Fruit fly (Drosophila melanogaster): Measurements from ENCODE around the gene Nrx-1.

Gene Nrx-1

DNA sequence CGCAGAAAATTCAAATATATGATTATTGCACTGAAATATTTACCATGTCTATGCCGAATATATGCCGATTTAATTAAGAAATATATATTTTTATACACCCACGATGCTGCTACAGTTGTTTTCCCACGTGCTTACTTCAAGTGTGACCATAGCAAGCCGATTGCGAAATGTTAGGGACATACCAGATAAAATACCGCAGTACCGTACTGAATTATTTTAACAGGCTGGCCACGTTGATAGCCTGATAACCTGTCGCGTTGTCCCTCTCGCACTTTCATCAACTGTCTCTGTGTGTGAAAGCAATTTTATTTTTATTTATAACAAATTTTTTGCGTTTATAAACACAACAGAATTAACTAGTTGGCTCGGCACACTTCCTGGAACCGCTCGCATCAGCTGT is 47.4 kb upstream of the Nrx-1 start, which contains the start of the genes Nop56 and mats (continued):
- TF ChIP-seq lbe (GFP tag; optimal IDR thresholded peaks at IDR 0.05), result peak; percentile 8
- no peak for TF ChIP-seq CG6254 (GFP tag; optimal IDR thresholded peaks at IDR 0.05)
- peak; percentile 71 for TF ChIP-seq trem (tag; optimal IDR thresholded peaks at IDR 0.05)
- peak; percentile 13 for TF ChIP-seq zen (tag; optimal IDR thresholded peaks at IDR 0.05)
- no peak for TF ChIP-seq en (GFP tag; optimal IDR thresholded peaks at IDR 0.05)
- no peak for TF ChIP-seq CG14441 (GFP tag; IDR thresholded peaks at IDR 0.05)
- no peak for TF ChIP-seq Six4 (GFP tag; optimal IDR thresholded peaks at IDR 0.05)
- TF ChIP-seq crol (GFP tag; IDR thresholded peaks at IDR 0.05), result no peak
- no peak for TF ChIP-seq hb (GFP tag; IDR thresholded peaks at IDR 0.05; ENCODE audit: partially characterized antibody)
- no peak for TF ChIP-seq zfh2 (GFP tag; optimal IDR thresholded peaks at IDR 0.05)
- peak; percentile 26 for TF ChIP-seq ems (GFP tag; optimal IDR thresholded peaks at IDR 0.05)
- peak; percentile 31 for TF ChIP-seq Dp (GFP tag; optimal IDR thresholded peaks at IDR 0.05)
- no peak for TF ChIP-seq Spps (tag; optimal IDR thresholded peaks at IDR 0.05)
- TF ChIP-seq CG10431 (GFP tag; optimal IDR thresholded peaks at IDR 0.05), result no peak
- TF ChIP-seq Side (GFP tag; optimal IDR thresholded peaks at IDR 0.05), result no peak
- TF ChIP-seq danr (GFP tag; IDR thresholded peaks at IDR 0.05), result no peak
- peak; percentile 41 for TF ChIP-seq Sin3A (optimal IDR thresholded peaks at IDR 0.05)
- TF ChIP-seq fd64A (GFP tag; optimal IDR thresholded peaks at IDR 0.05), result no peak
- no peak for TF ChIP-seq Bteb2 (GFP tag; optimal IDR thresholded peaks at IDR 0.05)
- TF ChIP-seq mirr (GFP tag; optimal IDR thresholded peaks at IDR 0.05), result no peak
- peak; percentile 4 for TF ChIP-seq CG13424 (tag; optimal IDR thresholded peaks at IDR 0.05)
- peak; percentile 96 for TF ChIP-seq pzg (GFP tag; optimal IDR thresholded peaks at IDR 0.05)
- TF ChIP-seq CG17612 (GFP tag; IDR thresholded peaks at IDR 0.05), result no peak
- no peak for TF ChIP-seq E2f1 (GFP tag; IDR thresholded peaks at IDR 0.05)
- TF ChIP-seq HmgZ (tag; optimal IDR thresholded peaks at IDR 0.05), result peak; percentile 45
- TF ChIP-seq CG10654 (GFP tag; optimal IDR thresholded peaks at IDR 0.05), result no peak
- no peak for TF ChIP-seq CG1792 (GFP tag; optimal IDR thresholded peaks at IDR 0.05)
- TF ChIP-seq Antp (GFP tag; optimal IDR thresholded peaks at IDR 0.05), result no peak
- TF ChIP-seq CG32772 (GFP tag; IDR thresholded peaks at IDR 0.05), result no peak
- no peak for TF ChIP-seq H15 (GFP tag; IDR thresholded peaks at IDR 0.05)
- TF ChIP-seq zen2 (GFP tag; IDR thresholded peaks at IDR 0.05; ENCODE audit: partially characterized antibody), result no peak
- TF ChIP-seq CG34422 (GFP tag; IDR thresholded peaks at IDR 0.05), result peak; percentile 81; the same call in 2 of the 3 replicates
- TF ChIP-seq wek (GFP tag; optimal IDR thresholded peaks at IDR 0.05), result peak; percentile 14
- TF ChIP-seq repo (GFP tag; optimal IDR thresholded peaks at IDR 0.05), result no peak
- TF ChIP-seq Optix (GFP tag; IDR thresholded peaks at IDR 0.05), result no peak
- no peak for TF ChIP-seq CG4328 (GFP tag; optimal IDR thresholded peaks at IDR 0.05)
- TF ChIP-seq CG31365 (tag; optimal IDR thresholded peaks at IDR 0.05), result no peak
- TF ChIP-seq CG4360 (GFP tag; IDR thresholded peaks at IDR 0.05), result no peak
- no peak for TF ChIP-seq bowl (GFP tag; IDR thresholded peaks at IDR 0.05)
- TF ChIP-seq B-H2 (GFP tag; optimal IDR thresholded peaks at IDR 0.05), result peak; percentile 63
- no peak for TF ChIP-seq CG3163 (GFP tag; optimal IDR thresholded peaks at IDR 0.05)
- TF ChIP-seq Dbx (GFP tag; IDR thresholded peaks at IDR 0.05), result 0 out of 3 replicates have a peak, but pooled peaks have one; percentile 28
- TF ChIP-seq CG13894 (tag; optimal IDR thresholded peaks at IDR 0.05), result no peak
- TF ChIP-seq Bgb (GFP tag; IDR thresholded peaks at IDR 0.05; ENCODE audit: partially characterized antibody), result peak; percentile 42; the same call in 1 of the 2 replicates
- peak; percentile 65 for TF ChIP-seq nmo (GFP tag; optimal IDR thresholded peaks at IDR 0.05)
- no peak for TF ChIP-seq CG1024 (GFP tag; IDR thresholded peaks at IDR 0.05)
- TF ChIP-seq Dfd (GFP tag; optimal IDR thresholded peaks at IDR 0.05), result no peak
- no peak for TF ChIP-seq z (GFP tag; IDR thresholded peaks at IDR 0.05)
- TF ChIP-seq CG8765 (GFP tag; IDR thresholded peaks at IDR 0.05), result no peak
- no peak for TF ChIP-seq Hmr (GFP tag; optimal IDR thresholded peaks at IDR 0.05)
- peak; percentile 44 for TF ChIP-seq CG17912 (GFP tag; optimal IDR thresholded peaks at IDR 0.05)
- no peak for TF ChIP-seq CG4707 (GFP tag; optimal IDR thresholded peaks at IDR 0.05)

Data from whole organism, embryonic.